Fruit fly (Drosophila melanogaster) whole organism, embryonic: Measurements from ENCODE around the gene CG10841.

Experiments
- Blimp-1 ChIP-seq: fragments of 200-800 bp; sonication (Bioruptor generic); optimal IDR thresholded peaks from 3 replicates; lab custom pipeline; 2018; ENCODE audit warnings: missing biosample characterization, missing genetic modification characterization, mild to moderate bottlenecking, moderate library complexity, missing genetic modification reagents
- CG10267 ChIP-seq: fragments of 200-800 bp; sonication (Bioruptor generic); optimal IDR thresholded peaks from 2 replicates; lab custom pipeline; 2018; ENCODE audit warnings: missing biosample characterization, mild to moderate bottlenecking, missing genetic modification characterization, moderate library complexity
- CG11093 ChIP-seq: fragments of 200-800 bp; sonication (Bioruptor generic); IDR thresholded peaks from 3 replicates; pipeline ENCODE4 v1.3.6; 2022; ENCODE audit warnings: missing biosample characterization, missing genetic modification characterization
- CG11247 ChIP-seq: fragments of 200-800 bp; sonication (Bioruptor generic); IDR thresholded peaks from 2 replicates; pipeline ENCODE4 v1.3.6; 2022; ENCODE audit warnings: missing biosample characterization, missing genetic modification characterization
- CG11398 ChIP-seq: fragments of 200-800 bp; sonication (Bioruptor generic); optimal IDR thresholded peaks from 2 replicates; lab custom pipeline; 2016; ENCODE audit warnings: missing biosample characterization, missing genetic modification characterization
- CG11504 ChIP-seq: fragments of 200-800 bp; sonication (Bioruptor generic); optimal IDR thresholded peaks from 3 replicates; lab custom pipeline; 2019; ENCODE audit warnings: missing biosample characterization, mild to moderate bottlenecking, missing genetic modification characterization, moderate library complexity
- CG12659 ChIP-seq: fragments of 200-800 bp; sonication (Bioruptor generic); optimal IDR thresholded peaks from 3 replicates; lab custom pipeline; 2017; ENCODE audit warnings: mild to moderate bottlenecking, missing biosample characterization, missing genetic modification reagents, missing genetic modification characterization
- CG17328 ChIP-seq: fragments of 200-800 bp; sonication (Bioruptor generic); IDR thresholded peaks from 2 replicates; pipeline ENCODE4 v1.3.6; 2022; ENCODE audit warnings: missing biosample characterization, missing genetic modification characterization
- CG3847 ChIP-seq: fragments of 200-800 bp; sonication (Bioruptor generic); IDR thresholded peaks from 2 replicates; pipeline ENCODE4 v1.3.6; 2022; ENCODE audit warnings: missing biosample characterization, missing genetic modification characterization
- CG4282 ChIP-seq: fragments of 200-800 bp; sonication (Bioruptor generic); optimal IDR thresholded peaks from 2 replicates; lab custom pipeline; 2016; ENCODE audit warnings: missing biosample characterization, missing genetic modification characterization
- CG4360 ChIP-seq: fragments of 200-800 bp; sonication (Bioruptor generic); IDR thresholded peaks from 2 replicates; pipeline ENCODE4 v1.3.6; 2022; ENCODE audit warnings: missing biosample characterization, missing genetic modification characterization
- CG4404 ChIP-seq: fragments of 200-800 bp; sonication (Bioruptor generic); IDR thresholded peaks from 2 replicates; pipeline ENCODE4 v1.3.6; 2022; ENCODE audit warnings: missing biosample characterization, missing genetic modification characterization
- CG6683 ChIP-seq: fragments of 200-800 bp; sonication (Bioruptor generic); optimal IDR thresholded peaks from 2 replicates; lab custom pipeline; 2017; ENCODE audit warnings: missing biosample characterization, mild to moderate bottlenecking, missing genetic modification characterization, missing genetic modification reagents
- CG6791 ChIP-seq: fragments of 200-800 bp; sonication (Bioruptor generic); IDR thresholded peaks from 3 replicates; pipeline ENCODE4 v1.3.6; 2022; ENCODE audit warnings: missing biosample characterization, missing genetic modification characterization; ENCODE audit not compliant: partially characterized antibody
- CG8359 ChIP-seq: fragments of 200-800 bp; sonication (Bioruptor generic); optimal IDR thresholded peaks from 2 replicates; lab custom pipeline; 2017; ENCODE audit warnings: missing biosample characterization, mild to moderate bottlenecking, missing genetic modification characterization, borderline replicate concordance
- D19B ChIP-seq: fragments of 200-800 bp; sonication (Bioruptor generic); optimal IDR thresholded peaks from 2 replicates; lab custom pipeline; 2017; ENCODE audit warnings: missing biosample characterization, mild to moderate bottlenecking, missing genetic modification characterization
- Dfd ChIP-seq, 2 experiments: fragments of >200 bp; optimal IDR thresholded peaks; 2 replicates each; lab custom pipeline; 2017; ENCODE audit warnings: missing biosample characterization in 2 of 2, missing genetic modification characterization in 2 of 2
- Doc2 ChIP-seq: fragments of 200-800 bp; sonication (Bioruptor generic); IDR thresholded peaks from 2 replicates; pipeline ENCODE4 v1.3.6; 2022; ENCODE audit warnings: missing biosample characterization, missing genetic modification characterization
- Fer3 ChIP-seq: fragments of 200-800 bp; sonication (Bioruptor generic); optimal IDR thresholded peaks from 2 replicates; lab custom pipeline; 2018; ENCODE audit warnings: missing biosample characterization, mild to moderate bottlenecking, missing genetic modification characterization, moderate library complexity
- Jarid2 ChIP-seq: fragments of 200-800 bp; sonication (Bioruptor generic); optimal IDR thresholded peaks from 3 replicates; lab custom pipeline; 2017; ENCODE audit warnings: mild to moderate bottlenecking, missing biosample characterization, missing genetic modification reagents, missing genetic modification characterization
- Kr ChIP-seq: fragments of 200-800 bp; sonication (Bioruptor generic); optimal IDR thresholded peaks from 2 replicates; lab custom pipeline; 2017; ENCODE audit warnings: missing biosample characterization, mild to moderate bottlenecking, missing genetic modification characterization
- Med ChIP-seq: fragments of 200-800 bp; sonication (Bioruptor generic); peaks from one replicate; lab custom pipeline; 2016; ENCODE audit warnings: missing biosample characterization, missing genetic modification characterization, mild to moderate bottlenecking, inconsistent platforms, moderate library complexity
- NK7.1 ChIP-seq: fragments of 200-800 bp; sonication (Bioruptor generic); optimal IDR thresholded peaks from 3 replicates; lab custom pipeline; 2016; ENCODE audit warnings: missing biosample characterization, missing genetic modification characterization
- Nf-YA ChIP-seq: fragments of 200-800 bp; sonication (Bioruptor generic); IDR thresholded peaks from 2 replicates; pipeline ENCODE4 v1.3.6; 2022; ENCODE audit warnings: missing biosample characterization, missing genetic modification characterization
- Nf-YB ChIP-seq: fragments of 200-800 bp; sonication (Bioruptor generic); optimal IDR thresholded peaks from 3 replicates; lab custom pipeline; 2019; ENCODE audit warnings: missing biosample characterization, mild to moderate bottlenecking, missing genetic modification characterization, moderate library complexity
- Optix ChIP-seq: fragments of 200-800 bp; sonication (Bioruptor generic); IDR thresholded peaks from 3 replicates; pipeline ENCODE4 v1.3.6; 2022; ENCODE audit warnings: missing biosample characterization, missing genetic modification characterization
- Side ChIP-seq: fragments of 200-800 bp; sonication (Bioruptor generic); optimal IDR thresholded peaks from 2 replicates; lab custom pipeline; 2016; ENCODE audit warnings: missing biosample characterization, missing genetic modification characterization
- aop ChIP-seq: fragments of 200-800 bp; sonication (Bioruptor generic); IDR thresholded peaks from 2 replicates; pipeline ENCODE4 v1.3.6; 2022; ENCODE audit warnings: missing biosample characterization, missing genetic modification characterization
- ase ChIP-seq: fragments of 200-800 bp; sonication (Bioruptor generic); IDR thresholded peaks from 3 replicates; pipeline ENCODE4 v1.3.6; 2022; ENCODE audit warnings: missing biosample characterization, missing genetic modification characterization
- bowl ChIP-seq: fragments of 200-800 bp; sonication (Bioruptor generic); IDR thresholded peaks from 2 replicates; pipeline ENCODE4 v1.3.6; 2022; ENCODE audit warnings: missing biosample characterization, missing genetic modification characterization
- croc ChIP-seq: fragments of 200-800 bp; sonication (Bioruptor generic); conservative IDR thresholded peaks from 3 replicates; pipeline ENCODE4 v1.3.6; 2022; ENCODE audit warnings: missing biosample characterization, missing genetic modification characterization
- dm ChIP-seq: fragments of 200-800 bp; sonication (Bioruptor generic); optimal IDR thresholded peaks from 3 replicates; lab custom pipeline; 2016; ENCODE audit warnings: missing biosample characterization, missing genetic modification characterization
- ems ChIP-seq: fragments of 200-800 bp; sonication (Bioruptor generic); optimal IDR thresholded peaks from 3 replicates; lab custom pipeline; 2016; ENCODE audit warnings: missing biosample characterization, missing genetic modification characterization
- hth ChIP-seq: fragments of >200 bp; optimal IDR thresholded peaks from 2 replicates; lab custom pipeline; 2017; ENCODE audit warnings: inconsistent platforms
- jing ChIP-seq: fragments of 200-800 bp; sonication (Bioruptor generic); optimal IDR thresholded peaks from 2 replicates; lab custom pipeline; 2018; ENCODE audit warnings: missing biosample characterization, mild to moderate bottlenecking, missing genetic modification characterization
- mirr ChIP-seq: fragments of 200-800 bp; sonication (Bioruptor generic); optimal IDR thresholded peaks from 3 replicates; lab custom pipeline; 2018; ENCODE audit warnings: missing biosample characterization, mild to moderate bottlenecking, missing genetic modification characterization
- mld ChIP-seq: fragments of 200-800 bp; sonication (Bioruptor generic); IDR thresholded peaks from 3 replicates; pipeline ENCODE4 v1.3.6; 2022; ENCODE audit warnings: missing biosample characterization, missing genetic modification characterization; ENCODE audit not compliant: partially characterized antibody
- nerfin-2 ChIP-seq: fragments of 200-800 bp; sonication (Bioruptor generic); IDR thresholded peaks from 2 replicates; pipeline ENCODE4 v1.3.6; 2022; ENCODE audit warnings: missing biosample characterization, missing genetic modification characterization; ENCODE audit not compliant: partially characterized antibody
- phol ChIP-seq: fragments of 200-800 bp; sonication (Bioruptor generic); optimal IDR thresholded peaks from 3 replicates; lab custom pipeline; 2018; ENCODE audit warnings: missing biosample characterization, mild to moderate bottlenecking, missing genetic modification characterization, moderate library complexity
- pnt ChIP-seq: fragments of 200-800 bp; sonication (Bioruptor generic); optimal IDR thresholded peaks from 3 replicates; lab custom pipeline; 2016; ENCODE audit warnings: missing biosample characterization, missing genetic modification characterization
- salm ChIP-seq: fragments of 200-800 bp; sonication (Bioruptor generic); optimal IDR thresholded peaks from 2 replicates; lab custom pipeline; 2018; ENCODE audit warnings: missing biosample characterization, mild to moderate bottlenecking, missing genetic modification characterization
- sr ChIP-seq: fragments of 200-800 bp; sonication (Bioruptor generic); IDR thresholded peaks from 3 replicates; pipeline ENCODE4 v1.3.6; 2022; ENCODE audit warnings: missing biosample characterization, missing genetic modification characterization
- ssp ChIP-seq: fragments of 200-800 bp; sonication (Bioruptor generic); IDR thresholded peaks from 2 replicates; pipeline ENCODE4 v1.3.6; 2022; ENCODE audit warnings: missing biosample characterization, missing genetic modification characterization
- tgo ChIP-seq: fragments of 200-800 bp; sonication (Bioruptor generic); IDR thresholded peaks from 3 replicates; pipeline ENCODE4 v1.3.6; 2022; ENCODE audit warnings: missing biosample characterization, missing genetic modification characterization
- tio ChIP-seq: fragments of 200-800 bp; sonication (Bioruptor generic); optimal IDR thresholded peaks from 2 replicates; lab custom pipeline; 2017; ENCODE audit warnings: missing biosample characterization, missing genetic modification characterization, inconsistent platforms
- unpg ChIP-seq: fragments of 200-800 bp; sonication (Bioruptor generic); optimal IDR thresholded peaks from 3 replicates; lab custom pipeline; 2018; ENCODE audit warnings: missing biosample characterization, mild to moderate bottlenecking, missing genetic modification characterization, moderate library complexity
- wek ChIP-seq: fragments of 200-800 bp; sonication (Bioruptor generic); optimal IDR thresholded peaks from 3 replicates; lab custom pipeline; 2018; ENCODE audit warnings: missing biosample characterization, mild to moderate bottlenecking, missing genetic modification characterization, moderate library complexity
- zen2 ChIP-seq: fragments of 200-800 bp; sonication (Bioruptor generic); IDR thresholded peaks from 3 replicates; pipeline ENCODE4 v1.3.6; 2022; ENCODE audit warnings: missing biosample characterization, missing genetic modification characterization; ENCODE audit not compliant: partially characterized antibody

CG10841 gene

DNA sequence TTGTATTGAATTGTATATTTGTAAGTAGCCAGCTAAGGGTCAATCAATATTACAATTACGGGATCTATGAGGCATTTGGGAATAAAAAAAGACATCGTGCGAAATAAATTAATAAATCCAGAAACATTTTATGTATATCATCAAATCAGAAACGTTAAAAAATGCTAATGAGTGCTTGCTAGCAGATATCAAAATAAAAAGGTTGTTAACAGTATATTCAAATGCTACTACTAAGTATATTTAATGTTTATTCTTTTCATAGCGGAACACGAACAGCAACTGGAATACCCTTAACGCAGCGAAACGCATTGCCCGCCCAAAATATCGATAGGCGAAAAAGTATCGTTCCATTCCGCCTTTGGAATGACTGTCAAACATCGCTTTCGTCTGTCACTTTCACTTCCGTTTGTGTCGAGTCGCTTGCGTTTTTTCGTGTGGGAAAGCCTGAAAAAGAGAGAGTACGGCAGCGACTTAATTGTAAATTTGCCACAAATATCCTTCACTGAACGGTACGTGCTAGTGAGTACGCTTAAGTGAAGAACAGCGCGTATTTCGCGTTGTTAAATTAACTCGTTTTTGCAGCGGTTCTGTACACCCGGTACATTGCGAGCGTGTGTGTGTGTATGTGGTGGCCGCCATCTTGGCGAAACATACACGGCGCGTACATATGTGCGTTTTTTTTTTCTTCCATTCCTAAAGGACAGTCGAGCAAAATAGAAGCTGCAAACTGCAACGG lies 29.4 kb downstream of the CG10841 start, which contains the start of gene B52 (continued):
- TF ChIP-seq CG3847 (GFP tag; lab: Robert Waterston, UW) (peak; percentile 43; the same call in 1 of the 2 replicates), bowl (GFP tag; lab: Robert Waterston, UW) (no peak), CG4282 (peak; percentile 21), Dfd (GFP tag; optimal IDR thresholded peaks at IDR 0.05; lab: Kevin White, UChicago) (no peak), CG11504 (tag; lab: Kevin White, UChicago) (no peak), unpg (peak; percentile 63), CG4404 (GFP tag; lab: Robert Waterston, UW) (0 out of 2 replicates have a peak, but pooled peaks have one; percentile 16), Kr (GFP tag; lab: Kevin White, UChicago) (peak; percentile 45), Jarid2 (GFP tag; lab: Kevin White, UChicago) (peak; percentile 74), mld (GFP tag; lab: Robert Waterston, UW) (0 out of 3 replicates have a peak, but pooled peaks have one; percentile 24), Nf-YB (peak; percentile 42), CG6791 (GFP tag; lab: Robert Waterston, UW) (peak; percentile 76; the same call in 2 of the 3 replicates), CG11247 (GFP tag; lab: Robert Waterston, UW) (peak; percentile 63), aop (no peak), CG11093 (GFP tag; lab: Robert Waterston, UW) (peak; percentile 47; the same call in 2 of the 3 replicates), salm (tag; lab: Kevin White, UChicago) (peak; percentile 11), mirr (GFP tag; lab: Kevin White, UChicago) (peak; percentile 88), dm (GFP tag; lab: Kevin White, UChicago) (peak; percentile 80), zen2 (GFP tag; lab: Robert Waterston, UW) (no peak), tio (GFP tag; lab: Kevin White, UChicago) (peak; percentile 68), nerfin-2 (GFP tag; lab: Robert Waterston, UW) (no peak), CG11398 (peak; percentile 77), ase (GFP tag; lab: Robert Waterston, UW) (peak; percentile 46; the same call in 1 of the 3 replicates), CG6683 (GFP tag; lab: Kevin White, UChicago) (peak; percentile 8), wek (peak; percentile 92), D19B (peak; percentile 65), Blimp-1 (GFP tag; lab: Kevin White, UChicago) (peak; percentile 93), phol (tag; lab: Kevin White, UChicago) (peak; percentile 99), Optix (GFP tag; lab: Robert Waterston, UW) (0 out of 3 replicates have a peak, but pooled peaks have one; percentile 22), sr (GFP tag; lab: Robert Waterston, UW) (peak; percentile 34; the same call in 1 of the 3 replicates), croc (no peak; the same call in 2 of the 3 replicates), hth (lab: Kevin White, UChicago) (no peak), pnt (GFP tag; lab: Kevin White, UChicago) (peak; percentile 34), CG10267 (tag; lab: Kevin White, UChicago) (peak; percentile 37), CG8359 (GFP tag; lab: Kevin White, UChicago) (peak; percentile 51), Doc2 (GFP tag; lab: Robert Waterston, UW) (no peak), ssp (GFP tag; lab: Robert Waterston, UW) (peak; percentile 76), Med (GFP tag; lab: Kevin White, UChicago) (peak; percentile 97), Side (GFP tag; lab: Kevin White, UChicago) (peak; percentile 68), Nf-YA (0 out of 2 replicates have a peak, but pooled peaks have one; percentile 35), Fer3 (tag; lab: Kevin White, UChicago) (peak; percentile 73), tgo (GFP tag; lab: Robert Waterston, UW) (peak; percentile 23; the same call in 1 of the 3 replicates), NK7.1 (GFP tag; lab: Kevin White, UChicago) (no peak), CG17328 (GFP tag; lab: Robert Waterston, UW) (peak; percentile 55), jing (GFP tag; lab: Kevin White, UChicago) (peak; percentile 17), ems (peak; percentile 51), CG4360 (GFP tag; lab: Robert Waterston, UW) (no peak), CG12659 (GFP tag; lab: Kevin White, UChicago) (peak; percentile 93)
